Worm (Caenorhabditis elegans) whole organism, early embryonic: ENCODE data around the gene T20B5.2.

ENCODE experiments used
- F13C5.2 ChIP-seq: sonication (generic microtip); optimal IDR thresholded peaks from 2 replicates; lab custom pipeline; 2017; ENCODE audit warnings: mild to moderate bottlenecking, missing genetic modification characterization, inconsistent platforms, missing compliant biosample characterization
- ama-1 ChIP-seq: fragments of 150-350 bp; optimal IDR thresholded peaks from 2 replicates; lab custom pipeline; 2014
- ceh-36 ChIP-seq: sonication (generic microtip); optimal IDR thresholded peaks from 2 replicates; lab custom pipeline; 2016; ENCODE audit warnings: missing genetic modification characterization, inconsistent platforms, missing compliant biosample characterization
- hnd-1 ChIP-seq: sonication (generic microtip); optimal IDR thresholded peaks from 2 replicates; lab custom pipeline; 2016; ENCODE audit warnings: missing genetic modification characterization, missing compliant biosample characterization
- scrt-1 ChIP-seq: fragments of 200-800 bp; sonication (Bioruptor generic); IDR thresholded peaks from 2 replicates; pipeline ENCODE4 v1.3.6; 2022; ENCODE audit warnings: missing genetic modification characterization, missing compliant biosample characterization
- sea-1 ChIP-seq: fragments of 200-800 bp; sonication (Bioruptor generic); conservative IDR thresholded peaks from 2 replicates; pipeline ENCODE4 v1.3.6; 2022; ENCODE audit warnings: missing genetic modification characterization, missing compliant biosample characterization

DNA sequence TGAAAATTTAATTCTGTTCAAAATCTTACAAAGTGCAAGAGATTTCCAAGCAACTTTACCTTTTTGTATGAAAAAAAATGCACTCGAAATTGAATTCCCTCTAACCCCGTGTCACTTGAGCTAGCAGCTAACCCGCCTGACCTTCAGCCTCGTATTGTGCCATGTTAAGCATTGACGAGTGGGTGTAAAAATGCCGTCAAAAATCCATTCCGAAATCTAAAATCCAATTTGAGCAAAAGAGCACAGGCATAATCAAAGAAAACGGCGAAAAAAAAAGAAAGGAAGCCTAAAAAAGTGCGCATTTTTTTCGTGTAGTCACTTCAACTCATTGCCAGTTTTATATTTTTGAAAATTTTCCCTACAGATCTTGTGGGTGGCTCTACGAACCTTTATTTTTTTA lies 33.5 kb downstream of the T20B5.2 start, which contains the start of gene pkc-2:
- TF ChIP-seq hnd-1 (tag; lab: Kevin White, UChicago) (no peak), ama-1 (lab: Kevin White, UChicago) (no peak), scrt-1 (GFP tag; lab: Robert Waterston, UW) (no peak), F13C5.2 (tag; lab: Kevin White, UChicago) (no peak), sea-1 (GFP tag; lab: Robert Waterston, UW) (no peak), ceh-36 (tag; lab: Kevin White, UChicago) (no peak)
